Worm (Caenorhabditis elegans) whole organism, late embryonic: ENCODE data around the gene disl-2.

ENCODE experiments used
- ama-1 ChIP-seq: fragments of 150-350 bp; optimal IDR thresholded peaks from 2 replicates; lab custom pipeline; 2014
- ceh-31 ChIP-seq: sonication (generic microtip); optimal IDR thresholded peaks from 2 replicates; lab custom pipeline; 2016; ENCODE audit warnings: missing genetic modification characterization, missing compliant biosample characterization
- eyg-1 ChIP-seq: sonication (generic microtip); optimal IDR thresholded peaks from 2 replicates; lab custom pipeline; 2016; ENCODE audit warnings: missing genotype, missing genetic modification characterization, missing compliant biosample characterization
- sdc-2 ChIP-seq: sonication (generic microtip); optimal IDR thresholded peaks from 2 replicates; lab custom pipeline; 2016; ENCODE audit warnings: missing genotype, missing genetic modification characterization, missing compliant biosample characterization
- syd-9 ChIP-seq: sonication (generic microtip); optimal IDR thresholded peaks from 2 replicates; lab custom pipeline; 2016; ENCODE audit warnings: mild to moderate bottlenecking, missing genetic modification characterization, moderate library complexity, missing compliant biosample characterization

ce11 chrIII:5487087-5487603 is 44.2 kb downstream of the disl-2 start, which contains the start of gene osg-1:
- no peak for TF ChIP-seq ama-1 (lab: Kevin White, UChicago)
- TF ChIP-seq sdc-2 (tag; lab: Kevin White, UChicago), result no peak
- no peak for TF ChIP-seq eyg-1 (tag; lab: Kevin White, UChicago)
- no peak for TF ChIP-seq syd-9 (tag; lab: Kevin White, UChicago)
- no peak for TF ChIP-seq ceh-31 (tag; lab: Kevin White, UChicago)
